Fruit fly (Drosophila melanogaster): ENCODE results near the gene viaf.

- TF ChIP-seq dl (GFP tag; optimal IDR thresholded peaks at IDR 0.05; ENCODE audit: insufficient read depth in 1 of 2, partially characterized antibody in 2 of 2) (no peak), Vsx2 (GFP tag; optimal IDR thresholded peaks at IDR 0.05; ENCODE audit: partially characterized antibody) (no peak), tai (GFP tag; optimal IDR thresholded peaks at IDR 0.05) (no peak), br (GFP tag; optimal IDR thresholded peaks at IDR 0.05) (no peak), rgr (GFP tag; optimal IDR thresholded peaks at IDR 0.05) (no peak), Dfd (GFP tag; optimal IDR thresholded peaks at IDR 0.05) (no peak), Hr78 (GFP tag; optimal IDR thresholded peaks at IDR 0.05) (no peak), Mio (GFP tag; optimal IDR thresholded peaks at IDR 0.05) (no peak), dsf (GFP tag; optimal IDR thresholded peaks at IDR 0.05; ENCODE audit: borderline replicate concordance) (no peak)
These were observed 37.5 kb upstream of the viaf start for dm6 chr3L:12030521-12030920.

Data from whole organism, wandering third instar larva.